Worm (Caenorhabditis elegans) whole organism, L4 larva: ENCODE results near the gene Y49E10.16.

Source experiments
- R02D3.7 ChIP-seq: fragments of 150-350 bp; sonication (generic microtip); optimal IDR thresholded peaks from 3 replicates; lab custom pipeline; 2014; ENCODE audit warnings: missing biosample characterization, missing genetic modification characterization
- duxl-1 ChIP-seq: sonication (generic microtip); optimal IDR thresholded peaks from 2 replicates; lab custom pipeline; 2016; ENCODE audit warnings: mild to moderate bottlenecking, missing genetic modification characterization, moderate library complexity, missing compliant biosample characterization; ENCODE audit not compliant: poor library complexity
- dve-1 ChIP-seq: sonication (generic microtip); optimal IDR thresholded peaks from 2 replicates; lab custom pipeline; 2017; ENCODE audit warnings: antibody characterized with exemption, mild to moderate bottlenecking, missing genetic modification characterization, missing compliant biosample characterization; ENCODE audit not compliant: insufficient read depth
- lin-15B ChIP-seq: fragments of 150-350 bp; sonication (generic microtip); optimal IDR thresholded peaks from 3 replicates; lab custom pipeline; 2014; ENCODE audit warnings: missing biosample characterization, missing genetic modification characterization
- lin-29 ChIP-seq: fragments of 200-800 bp; sonication (Bioruptor generic); IDR thresholded peaks from 2 replicates; pipeline ENCODE4 v1.3.6; 2022; ENCODE audit warnings: missing genetic modification reagents, missing genetic modification characterization, missing compliant biosample characterization
- nhr-28 ChIP-seq: fragments of 150-350 bp; optimal IDR thresholded peaks from 2 replicates; lab custom pipeline; 2014; ENCODE audit warnings: missing biosample characterization, missing genetic modification characterization
- snpc-4 ChIP-seq: fragments of 150-350 bp; optimal IDR thresholded peaks from 2 replicates; lab custom pipeline; 2014; ENCODE audit warnings: missing biosample characterization, missing genetic modification characterization
- spr-3 ChIP-seq: fragments of 200-800 bp; sonication (Bioruptor generic); optimal IDR thresholded peaks from 2 replicates; lab custom pipeline; 2018; ENCODE audit warnings: mild to moderate bottlenecking, missing genetic modification characterization, missing compliant biosample characterization

- TF ChIP-seq spr-3 (GFP tag; lab: Kevin White, UChicago) (no peak), lin-15B (tag; lab: Kevin White, UChicago) (no peak), duxl-1 (no peak), snpc-4 (tag; lab: Kevin White, UChicago) (no peak), nhr-28 (tag; lab: Kevin White, UChicago) (peak; percentile 53), lin-29 (GFP tag; lab: Robert Waterston, UW) (no peak), R02D3.7 (tag; lab: Kevin White, UChicago) (no peak), dve-1 (tag; lab: Kevin White, UChicago) (peak; percentile 53)
These were observed 15.7 kb downstream of the Y49E10.16 start, which contains the start of gene Y49E10.18 for ce11 chrIII:12445991-12446502.
